Fruit fly (Drosophila melanogaster): ENCODE measurements around the gene CG8219.

Gene CG8219

DNA sequence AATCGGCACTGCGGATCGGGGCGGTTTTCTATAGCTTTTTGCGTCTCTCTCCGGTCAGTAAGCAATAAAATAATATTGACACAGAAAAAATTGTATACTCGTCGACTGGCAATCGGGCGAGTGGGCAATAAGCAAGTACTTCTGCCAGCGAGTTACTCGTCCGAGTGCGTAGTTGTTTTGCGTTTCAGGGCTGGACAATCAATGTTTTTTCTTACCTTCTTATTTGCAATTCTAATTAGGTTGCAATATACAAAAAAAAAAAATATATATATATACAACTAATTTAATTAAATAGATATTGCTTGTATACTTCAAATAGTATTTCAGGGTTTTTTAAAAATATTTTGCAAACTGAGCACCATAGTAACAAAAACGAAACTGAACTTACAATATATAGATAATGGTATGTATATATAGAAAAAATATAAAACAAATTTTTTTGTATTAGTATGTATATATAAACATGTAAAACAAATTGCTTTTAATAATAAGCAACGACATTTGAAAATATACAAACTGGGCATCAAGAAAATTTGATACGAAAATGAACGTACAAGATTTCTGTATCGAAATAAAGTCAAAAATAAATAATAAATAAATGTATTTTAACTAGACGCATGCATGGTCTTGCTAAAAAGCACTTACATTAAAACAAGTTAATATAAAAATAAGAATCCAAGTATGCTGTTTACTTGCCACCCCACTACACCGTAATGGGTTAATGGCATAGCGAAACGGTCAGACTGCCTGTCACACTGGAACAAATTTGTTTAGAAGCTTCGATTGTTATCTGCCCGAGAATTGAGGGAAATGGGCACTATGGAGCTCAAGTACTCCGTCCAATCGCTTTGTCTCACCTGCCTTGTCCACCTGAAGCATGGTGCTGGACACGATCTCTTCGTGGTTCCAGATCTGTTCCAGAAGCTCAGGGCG is 11.0 kb upstream of the CG8219 start, which contains the start of the genes D19A and CG7386 (continued):
- peak; percentile 22; the same call in 1 of the 2 replicates for TF ChIP-seq CG9215 (GFP tag; IDR thresholded peaks at IDR 0.05)
- TF ChIP-seq HLH4C (GFP tag; IDR thresholded peaks at IDR 0.05; ENCODE audit: partially characterized antibody) = peak; percentile 51; the same call in 2 of the 3 replicates
- peak; percentile 41 for TF ChIP-seq CG1233 (GFP tag; optimal IDR thresholded peaks at IDR 0.05)

DNA sequence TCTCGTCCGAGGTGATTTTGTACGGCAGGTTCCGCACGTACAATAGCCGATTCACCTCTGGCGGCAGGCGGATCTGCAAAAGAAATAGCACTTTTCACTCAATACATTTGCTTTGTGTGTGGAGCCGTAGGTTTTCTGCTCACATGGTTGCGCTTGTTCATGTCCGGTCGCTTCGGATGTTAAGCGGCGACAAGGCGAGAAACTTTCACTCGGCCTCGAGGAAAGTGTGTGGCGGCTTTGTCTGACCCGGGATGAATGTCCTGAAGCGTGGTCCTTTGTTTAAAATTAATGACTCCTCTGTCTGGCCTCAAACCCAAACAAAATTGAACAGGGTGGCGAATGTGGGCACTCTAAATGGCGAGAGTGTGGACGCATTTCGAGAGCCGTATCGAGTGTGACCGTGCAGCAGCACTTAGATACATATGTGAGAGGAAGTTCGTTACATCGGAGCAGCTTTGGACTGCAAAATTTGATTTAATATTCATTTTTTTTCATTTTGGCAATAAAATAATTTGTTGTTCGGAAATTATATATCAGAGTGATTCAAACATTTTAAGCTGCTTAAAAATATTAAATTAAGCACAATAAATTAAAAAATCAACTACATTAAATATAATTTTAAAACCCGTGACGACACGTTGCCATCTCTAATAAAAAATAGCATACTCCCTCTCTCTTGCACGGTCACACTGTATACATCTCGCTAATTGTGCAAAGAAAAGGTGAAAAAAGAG is 7.3 kb upstream of the CG8219 start, which contains the start of the genes Sf3b6 and Tnpo:
Gene Sf3b6 (minus strand): TSS at position 358 of the 734 bp plus-strand sequence.
Gene Tnpo (plus strand): TSS at position 659 of the 734 bp plus-strand sequence.
- peak; percentile 68 for TF ChIP-seq ase (GFP tag; IDR thresholded peaks at IDR 0.05)
- TF ChIP-seq CG12236 (GFP tag; optimal IDR thresholded peaks at IDR 0.05) = peak; percentile 33
- peak; percentile 86 for TF ChIP-seq dmrt11E (tag; optimal IDR thresholded peaks at IDR 0.05)
- TF ChIP-seq Atf-2 (GFP tag; optimal IDR thresholded peaks at IDR 0.05) = peak; percentile 55
- no peak for TF ChIP-seq D (optimal IDR thresholded peaks at IDR 0.05)
- peak; percentile 68 for TF ChIP-seq D (GFP tag; optimal IDR thresholded peaks at IDR 0.05)
- peak; percentile 67 for TF ChIP-seq nerfin-1 (tag; optimal IDR thresholded peaks at IDR 0.05)
- no peak for TF ChIP-seq CG11504 (tag; optimal IDR thresholded peaks at IDR 0.05)
- peak; percentile 85 for TF ChIP-seq jigr1 (GFP tag; IDR thresholded peaks at IDR 0.05)
- TF ChIP-seq CG32767 (GFP tag; IDR thresholded peaks at IDR 0.05) = peak; percentile 82
- no peak for TF ChIP-seq chinmo (GFP tag; IDR thresholded peaks at IDR 0.05; ENCODE audit: partially characterized antibody)
- peak; percentile 39 for TF ChIP-seq CG33213 (GFP tag; optimal IDR thresholded peaks at IDR 0.05)
- peak; percentile 36 for TF ChIP-seq CG34224 (GFP tag; IDR thresholded peaks at IDR 0.05; ENCODE audit: partially characterized antibody)
- peak; percentile 51; the same call in 1 of the 3 replicates for TF ChIP-seq Optix (GFP tag; IDR thresholded peaks at IDR 0.05)
- TF ChIP-seq CG1529 (GFP tag; optimal IDR thresholded peaks at IDR 0.05) = peak; percentile 44
- TF ChIP-seq MBD-R2 (GFP tag; IDR thresholded peaks at IDR 0.05) = peak; percentile 79
- TF ChIP-seq CG4854 (GFP tag; optimal IDR thresholded peaks at IDR 0.05) = peak; percentile 56
- TF ChIP-seq Scr (GFP tag; IDR thresholded peaks at IDR 0.05; ENCODE audit: partially characterized antibody) = peak; percentile 74
- TF ChIP-seq ATbp (GFP tag; optimal IDR thresholded peaks at IDR 0.05) = no peak
- TF ChIP-seq CG7745 (tag; optimal IDR thresholded peaks at IDR 0.05) = no peak
- peak; percentile 9 for TF ChIP-seq HmgD (GFP tag; optimal IDR thresholded peaks at IDR 0.05)
- peak; percentile 77 for TF ChIP-seq Dip3 (GFP tag; optimal IDR thresholded peaks at IDR 0.05)
- TF ChIP-seq fd102C (GFP tag; optimal IDR thresholded peaks at IDR 0.05) = no peak
- peak; percentile 21 for TF ChIP-seq tup (GFP tag; optimal IDR thresholded peaks at IDR 0.05)
- TF ChIP-seq tx (GFP tag; optimal IDR thresholded peaks at IDR 0.05) = peak; percentile 62
- TF ChIP-seq CG9817 (tag; optimal IDR thresholded peaks at IDR 0.05) = peak; percentile 87
- TF ChIP-seq Hsf (GFP tag; optimal IDR thresholded peaks at IDR 0.05) = peak; percentile 84
- TF ChIP-seq CG14014 (GFP tag; IDR thresholded peaks at IDR 0.05) = peak; percentile 75
- peak; percentile 85 for TF ChIP-seq lmd (GFP tag; IDR thresholded peaks at IDR 0.05)
- TF ChIP-seq CG30431 (GFP tag; optimal IDR thresholded peaks at IDR 0.05) = peak; percentile 79
- TF ChIP-seq CG4404 (GFP tag; IDR thresholded peaks at IDR 0.05) = peak; percentile 87
- TF ChIP-seq ranshi (GFP tag; IDR thresholded peaks at IDR 0.05) = peak; percentile 89; the same call in 1 of the 2 replicates
- TF ChIP-seq CG11723 (GFP tag; optimal IDR thresholded peaks at IDR 0.05) = no peak
- TF ChIP-seq fd96Cb (tag; optimal IDR thresholded peaks at IDR 0.05) = peak; percentile 72
- no peak for TF ChIP-seq Side (GFP tag; optimal IDR thresholded peaks at IDR 0.05)
- peak; percentile 80 for TF ChIP-seq tin (GFP tag; optimal IDR thresholded peaks at IDR 0.05)
- TF ChIP-seq CG1602 (GFP tag; optimal IDR thresholded peaks at IDR 0.05) = peak; percentile 88
- TF ChIP-seq unpg (GFP tag; optimal IDR thresholded peaks at IDR 0.05) = no peak
- TF ChIP-seq CG12769 (tag; optimal IDR thresholded peaks at IDR 0.05) = no peak
- peak; percentile 80 for TF ChIP-seq CG10274 (GFP tag; optimal IDR thresholded peaks at IDR 0.05)
- peak in 1 of 2 experiments; percentile 52 for TF ChIP-seq insv (GFP tag; optimal IDR thresholded peaks at IDR 0.05)
- 0 out of 2 replicates have a peak, but pooled peaks have one; percentile 12 for TF ChIP-seq CG43689 (GFP tag; IDR thresholded peaks at IDR 0.05)
